Worm (Caenorhabditis elegans) whole organism, L1 larva: ENCODE measurements around the gene srh-288.

Experiments used
- C16A3.4 ChIP-seq: fragments of 150-350 bp; optimal IDR thresholded peaks from 2 replicates; lab custom pipeline; 2014; ENCODE audit warnings: missing biosample characterization, missing genetic modification characterization
- F16B12.6 ChIP-seq: fragments of 150-350 bp; optimal IDR thresholded peaks from 2 replicates; lab custom pipeline; 2014; ENCODE audit warnings: missing biosample characterization, missing genetic modification characterization
- ama-1 ChIP-seq: fragments of 150-350 bp; optimal IDR thresholded peaks from 2 replicates; lab custom pipeline; 2014
- blmp-1 ChIP-seq: fragments of 150-350 bp; optimal IDR thresholded peaks from 2 replicates; lab custom pipeline; 2014; ENCODE audit warnings: missing biosample characterization, missing genetic modification characterization
- ceh-82 ChIP-seq, 3 experiments: fragments of 150-350 bp in 1 of 3; sonication (generic microtip) in 2 of 3; optimal IDR thresholded peaks; 2 replicates each; lab custom pipeline; 2014 to 2017; ENCODE audit warnings: missing biosample characterization in 3 of 3, missing genetic modification characterization in 3 of 3
- ceh-88 ChIP-seq: fragments of 200-800 bp; sonication (Bioruptor generic); IDR thresholded peaks from 2 replicates; pipeline ENCODE4 v1.3.6; 2022; ENCODE audit warnings: missing genetic modification characterization, missing compliant biosample characterization
- ceh-90 ChIP-seq: sonication (generic microtip); optimal IDR thresholded peaks from 2 replicates; lab custom pipeline; 2016; ENCODE audit warnings: missing genetic modification characterization, missing compliant biosample characterization
- efl-1 ChIP-seq, 4 experiments: fragments of 150-350 bp; optimal IDR thresholded peaks in 3 of 4; peaks in 1 of 4; 1 replicate in 1 of 4; 2 replicates in 3 of 4; lab custom pipeline; 2014; ENCODE audit warnings: missing biosample characterization in 2 of 4, missing genetic modification characterization in 2 of 4, missing genetic modification reagents in 2 of 4
- efl-3 ChIP-seq: fragments of 200-800 bp; sonication (Bioruptor generic); optimal IDR thresholded peaks from 2 replicates; lab custom pipeline; 2018; ENCODE audit warnings: mild to moderate bottlenecking, missing genetic modification characterization, missing compliant biosample characterization
- egl-13 ChIP-seq: sonication (generic microtip); optimal IDR thresholded peaks from 2 replicates; lab custom pipeline; 2016; ENCODE audit warnings: missing genotype, missing genetic modification reagents, missing genetic modification characterization, missing compliant biosample characterization
- egl-27 ChIP-seq, 2 experiments: fragments of 150-350 bp in 1 of 2; sonication (generic microtip); optimal IDR thresholded peaks; 3 replicates each; lab custom pipeline; 2017 to 2018; ENCODE audit warnings: missing biosample characterization in 2 of 2, missing genetic modification characterization in 2 of 2, missing genetic modification reagents in 2 of 2
- elt-2 ChIP-seq: sonication (generic microtip); optimal IDR thresholded peaks from 2 replicates; lab custom pipeline; 2016; ENCODE audit warnings: missing genetic modification characterization, mild to moderate bottlenecking, inconsistent platforms, missing compliant biosample characterization, missing genetic modification reagents
- fkh-10 ChIP-seq: sonication (generic microtip); optimal IDR thresholded peaks from 2 replicates; lab custom pipeline; 2017; ENCODE audit warnings: missing biosample characterization, missing genetic modification reagents, missing genetic modification characterization
- fkh-4 ChIP-seq: sonication (generic microtip); optimal IDR thresholded peaks from 2 replicates; lab custom pipeline; 2016; ENCODE audit warnings: missing compliant biosample characterization, missing genetic modification characterization, borderline replicate concordance
- fkh-8 ChIP-seq: sonication (generic microtip); optimal IDR thresholded peaks from 2 replicates; lab custom pipeline; 2016; ENCODE audit warnings: mild to moderate bottlenecking, missing genetic modification characterization, missing compliant biosample characterization
- hlh-17 ChIP-seq: fragments of 200-800 bp; sonication (Bioruptor generic); optimal IDR thresholded peaks from 2 replicates; lab custom pipeline; 2018; ENCODE audit warnings: missing genetic modification characterization, mild to moderate bottlenecking, missing compliant biosample characterization, moderate library complexity, borderline replicate concordance
- irx-1 ChIP-seq: sonication (generic microtip); optimal IDR thresholded peaks from 2 replicates; lab custom pipeline; 2016; ENCODE audit warnings: missing genetic modification characterization, missing compliant biosample characterization
- jun-1 ChIP-seq: fragments of 150-350 bp; optimal IDR thresholded peaks from 2 replicates; lab custom pipeline; 2014; ENCODE audit warnings: missing biosample characterization, missing genetic modification reagents, missing genetic modification characterization
- lin-13 ChIP-seq: fragments of 150-350 bp; optimal IDR thresholded peaks from 2 replicates; lab custom pipeline; 2014; ENCODE audit warnings: missing biosample characterization, missing genetic modification reagents, missing genetic modification characterization
- lin-39 ChIP-seq: fragments of 150-350 bp; optimal IDR thresholded peaks from 2 replicates; lab custom pipeline; 2014; ENCODE audit warnings: missing biosample characterization, missing genetic modification reagents, missing genetic modification characterization
- lsy-2 ChIP-seq, 2 experiments: fragments of 150-350 bp; optimal IDR thresholded peaks; 2 replicates each; lab custom pipeline; 2014; ENCODE audit warnings: missing biosample characterization in 2 of 2, missing genetic modification characterization in 2 of 2
- mdl-1 ChIP-seq, 2 experiments: fragments of 150-350 bp; optimal IDR thresholded peaks; 2 replicates each; lab custom pipeline; 2014 to 2017; ENCODE audit warnings: missing biosample characterization in 2 of 2, missing genetic modification characterization in 2 of 2, inconsistent platforms in 1 of 2
- mep-1 ChIP-seq: fragments of 150-350 bp; optimal IDR thresholded peaks from 2 replicates; lab custom pipeline; 2014; ENCODE audit warnings: missing biosample characterization, missing genetic modification characterization
- nhr-12 ChIP-seq: sonication (generic microtip); optimal IDR thresholded peaks from 2 replicates; lab custom pipeline; 2017; ENCODE audit warnings: missing biosample characterization, missing genetic modification characterization
- nhr-20 ChIP-seq: sonication (generic microtip); optimal IDR thresholded peaks from 2 replicates; lab custom pipeline; 2016; ENCODE audit warnings: mild to moderate bottlenecking, missing genetic modification characterization, missing compliant biosample characterization
- nhr-47 ChIP-seq: sonication (generic microtip); optimal IDR thresholded peaks from 2 replicates; lab custom pipeline; 2016; ENCODE audit warnings: mild to moderate bottlenecking, missing genetic modification characterization, moderate library complexity, missing compliant biosample characterization
- nhr-77 ChIP-seq: fragments of 150-350 bp; optimal IDR thresholded peaks from 2 replicates; lab custom pipeline; 2014; ENCODE audit warnings: missing biosample characterization, missing genetic modification characterization
- nhr-84 ChIP-seq: sonication (generic microtip); optimal IDR thresholded peaks from 2 replicates; lab custom pipeline; 2017; ENCODE audit warnings: missing biosample characterization, missing genetic modification characterization
- nhr-85 ChIP-seq: sonication (generic microtip); peaks from one replicate; lab custom pipeline; 2016; ENCODE audit warnings: missing genetic modification characterization, inconsistent platforms, missing compliant biosample characterization
- pag-3 ChIP-seq: sonication (generic microtip); optimal IDR thresholded peaks from 2 replicates; lab custom pipeline; 2017; ENCODE audit warnings: missing genetic modification characterization, mild to moderate bottlenecking, missing compliant biosample characterization, antibody characterized with exemption, borderline replicate concordance; ENCODE audit not compliant: insufficient read depth
- pqm-1 ChIP-seq: sonication (generic microtip); optimal IDR thresholded peaks from 3 replicates; lab custom pipeline; 2017; ENCODE audit warnings: missing biosample characterization, missing genetic modification characterization
- tbx-2 ChIP-seq: sonication (generic microtip); optimal IDR thresholded peaks from 2 replicates; lab custom pipeline; 2016; ENCODE audit warnings: missing genetic modification characterization, missing compliant biosample characterization
- tlp-1 ChIP-seq: fragments of 150-350 bp; optimal IDR thresholded peaks from 2 replicates; lab custom pipeline; 2014; ENCODE audit warnings: missing biosample characterization, missing genetic modification characterization
- unc-130 ChIP-seq: fragments of 150-350 bp; optimal IDR thresholded peaks from 2 replicates; lab custom pipeline; 2017; ENCODE audit warnings: missing biosample characterization, missing genetic modification characterization, inconsistent platforms
- zip-4 ChIP-seq: fragments of 200-800 bp; sonication (Bioruptor generic); optimal IDR thresholded peaks from 2 replicates; lab custom pipeline; 2018; ENCODE audit warnings: mild to moderate bottlenecking, missing genetic modification characterization, moderate library complexity, missing compliant biosample characterization
- ztf-11 ChIP-seq, 2 experiments: sonication (generic microtip); optimal IDR thresholded peaks; 2 replicates each; lab custom pipeline; 2016 to 2017; ENCODE audit warnings: missing genetic modification characterization in 2 of 2, missing biosample characterization in 1 of 2, missing compliant biosample characterization in 1 of 2
- ztf-4 ChIP-seq: fragments of 150-350 bp; optimal IDR thresholded peaks from 2 replicates; lab custom pipeline; 2014; ENCODE audit warnings: missing biosample characterization, missing genetic modification characterization

srh-288 gene

ce11 chrV:17805323-17805722 is 9.8 kb upstream of the srh-288 start, which contains the start of gene srh-291:
Gene srh-291, plus strand, starts transcription at chrV:17805623.
- TF ChIP-seq ceh-82 (tag; optimal IDR thresholded peaks at IDR 0.05; lab: Kevin White, UChicago) (no peak), efl-1 (optimal IDR thresholded peaks at IDR 0.05; lab: Kevin White, UChicago) (no peak), efl-1 (GFP tag; optimal IDR thresholded peaks at IDR 0.05 in 1 of 2; lab: Kevin White, UChicago) (peak in 1 of 2 experiments; percentile 64), pag-3 (tag; lab: Kevin White, UChicago) (no peak)

DNA sequence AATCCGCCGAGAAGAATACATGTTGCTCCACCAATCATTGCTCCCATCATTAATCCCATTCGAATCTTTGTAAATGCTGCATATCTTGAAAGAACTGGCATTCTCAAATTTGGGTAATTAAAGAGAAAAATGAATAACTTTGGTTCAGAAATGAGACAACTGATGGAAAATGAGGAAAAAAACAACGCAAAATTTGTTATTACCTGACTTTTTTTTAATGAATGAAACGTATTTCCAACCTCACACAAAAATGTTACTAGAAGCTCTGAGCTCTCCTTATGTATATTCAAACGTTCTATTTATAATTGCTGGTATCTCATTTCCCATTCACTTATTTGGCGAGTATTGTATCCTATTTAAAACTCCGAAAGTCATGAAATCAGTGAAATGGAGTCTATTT is 7.0 kb upstream of the srh-288 start, which contains the start of the genes Y94A7B.11 and srh-292:
Gene Y94A7B.11 (minus strand): TSS at position 101 of the 400 bp plus-strand sequence.
Gene srh-292 (plus strand): TSS at position 251 of the 400 bp plus-strand sequence.
- TF ChIP-seq nhr-77 (tag; lab: Kevin White, UChicago) (no peak), jun-1 (tag; lab: Kevin White, UChicago) (no peak), nhr-85 (tag; lab: Kevin White, UChicago) (no peak), hlh-17 (GFP tag; lab: Kevin White, UChicago) (no peak), egl-13 (tag; lab: Kevin White, UChicago) (no peak), ama-1 (lab: Kevin White, UChicago) (no peak), efl-1 (optimal IDR thresholded peaks at IDR 0.05; lab: Kevin White, UChicago) (no peak), efl-1 (GFP tag; optimal IDR thresholded peaks at IDR 0.05 in 1 of 2; lab: Kevin White, UChicago) (no peak), tlp-1 (tag; lab: Kevin White, UChicago) (no peak), efl-3 (GFP tag; lab: Kevin White, UChicago) (no peak), egl-27 (tag; optimal IDR thresholded peaks at IDR 0.05; lab: Kevin White, UChicago) (no peak), lin-39 (tag; lab: Kevin White, UChicago) (no peak), ceh-90 (tag; lab: Kevin White, UChicago) (no peak), nhr-20 (tag; lab: Kevin White, UChicago) (no peak), fkh-4 (tag; lab: Kevin White, UChicago) (no peak), fkh-8 (no peak), unc-130 (tag; lab: Kevin White, UChicago) (no peak), ztf-11 (tag; optimal IDR thresholded peaks at IDR 0.05; lab: Kevin White, UChicago) (no peak), lsy-2 (tag; optimal IDR thresholded peaks at IDR 0.05; lab: Kevin White, UChicago) (no peak)

DNA sequence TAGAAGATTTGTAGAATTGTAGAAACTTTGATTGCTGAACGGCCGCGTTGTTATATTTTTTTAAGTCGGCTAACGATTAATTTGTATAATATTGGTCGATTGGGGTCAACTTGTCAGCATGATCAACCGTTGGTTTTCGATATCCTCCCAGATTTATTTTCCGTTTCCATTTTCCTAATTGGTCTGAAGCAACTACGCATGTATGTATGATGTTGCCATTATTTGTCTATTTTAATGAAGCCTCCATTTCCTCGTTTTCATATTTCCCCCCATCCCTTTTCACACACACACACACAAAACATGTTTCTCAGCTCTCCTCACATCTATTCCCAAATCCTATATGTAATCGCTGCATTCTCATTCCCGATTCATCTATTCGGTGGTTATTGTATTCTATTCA is 5.0 kb upstream of the srh-288 start, which contains the start of gene srh-287:
Gene srh-287 (plus strand): TSS at position 301 of the 400 bp plus-strand sequence.
- TF ChIP-seq F16B12.6 (tag; lab: Kevin White, UChicago) (no peak), nhr-12 (tag; lab: Kevin White, UChicago) (no peak), mdl-1 (tag; optimal IDR thresholded peaks at IDR 0.05; lab: Kevin White, UChicago) (no peak), nhr-85 (tag; lab: Kevin White, UChicago) (no peak), fkh-8 (no peak), fkh-10 (GFP tag; lab: Kevin White, UChicago) (no peak), pqm-1 (tag; lab: Kevin White, UChicago) (no peak), nhr-84 (tag; lab: Kevin White, UChicago) (no peak), C16A3.4 (tag; lab: Kevin White, UChicago) (no peak), nhr-47 (tag; lab: Kevin White, UChicago) (no peak), zip-4 (no peak), ztf-4 (tag; lab: Kevin White, UChicago) (no peak), elt-2 (tag; lab: Kevin White, UChicago) (no peak), mep-1 (tag; lab: Kevin White, UChicago) (no peak), ceh-88 (no peak), tbx-2 (tag; lab: Kevin White, UChicago) (no peak), blmp-1 (no peak), lin-13 (GFP tag; lab: Kevin White, UChicago) (no peak), irx-1 (tag; lab: Kevin White, UChicago) (no peak)
